Fruit fly (Drosophila melanogaster): Measurements from ENCODE around the gene S-Lap1.
A peak's percentile ranks its signal among the peaks of the same experiment; 100 is the strongest.

The S-Lap1 gene

DNA sequence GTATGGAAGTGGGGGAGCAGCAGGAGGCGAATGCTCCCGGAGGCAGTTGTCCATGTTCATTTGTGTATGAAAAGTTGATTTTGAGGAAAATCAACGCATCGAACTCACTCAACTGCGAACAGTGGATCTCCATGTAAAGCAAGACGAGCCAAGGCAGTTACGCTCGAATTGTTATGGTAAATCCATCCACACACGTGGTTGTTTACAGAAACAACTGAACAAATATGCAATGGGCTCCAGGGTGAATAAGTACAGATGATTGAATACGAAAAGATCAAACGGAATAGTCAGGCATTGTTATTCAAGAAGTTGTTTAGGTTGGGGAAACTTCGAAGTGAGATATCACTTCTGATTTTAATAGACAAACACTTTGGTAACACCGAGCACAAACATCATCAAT is 32.9 kb upstream of the S-Lap1 start (continued):
- TF ChIP-seq CG2202 (tag; optimal IDR thresholded peaks at IDR 0.05) (no peak), CG6765 (GFP tag; optimal IDR thresholded peaks at IDR 0.05) (peak; percentile 49), CG8478 (optimal IDR thresholded peaks at IDR 0.05) (no peak), Camta (GFP tag; optimal IDR thresholded peaks at IDR 0.05) (peak; percentile 7), CG9609 (GFP tag; optimal IDR thresholded peaks at IDR 0.05) (no peak), B-H1 (GFP tag; IDR thresholded peaks at IDR 0.05) (no peak; the same call in 2 of the 3 replicates), CG15601 (tag; optimal IDR thresholded peaks at IDR 0.05) (peak; percentile 32), Dek (tag; optimal IDR thresholded peaks at IDR 0.05) (peak; percentile 34), Awh (GFP tag; IDR thresholded peaks at IDR 0.05) (peak; percentile 60), odd (GFP tag; optimal IDR thresholded peaks at IDR 0.05) (peak; percentile 15), CG11247 (GFP tag; IDR thresholded peaks at IDR 0.05) (no peak), CG34376 (GFP tag; optimal IDR thresholded peaks at IDR 0.05) (no peak), danr (GFP tag; IDR thresholded peaks at IDR 0.05) (no peak), Taf1 (GFP tag; IDR thresholded peaks at IDR 0.05) (no peak), CG31224 (GFP tag; IDR thresholded peaks at IDR 0.05) (no peak), bigmax (GFP tag; optimal IDR thresholded peaks at IDR 0.05) (no peak), mam (GFP tag; optimal IDR thresholded peaks at IDR 0.05) (peak; percentile 4), CG34422 (GFP tag; IDR thresholded peaks at IDR 0.05) (no peak; the same call in 2 of the 3 replicates), hbn (GFP tag; IDR thresholded peaks at IDR 0.05; ENCODE audit: partially characterized antibody) (no peak), CG12299 (tag; optimal IDR thresholded peaks at IDR 0.05) (peak; percentile 27), CG2120 (GFP tag; optimal IDR thresholded peaks at IDR 0.05) (peak; percentile 22), CG2889 (GFP tag; IDR thresholded peaks at IDR 0.05) (no peak), CG7745 (tag; optimal IDR thresholded peaks at IDR 0.05) (no peak), CG2116 (GFP tag; optimal IDR thresholded peaks at IDR 0.05) (peak; percentile 28), CG11456 (GFP tag; IDR thresholded peaks at IDR 0.05) (0 out of 3 replicates have a peak, but pooled peaks have one; percentile 41), wor (GFP tag; IDR thresholded peaks at IDR 0.05) (no peak), CG3065 (GFP tag; optimal IDR thresholded peaks at IDR 0.05) (no peak), CkIIα-i1 (GFP tag; IDR thresholded peaks at IDR 0.05) (peak; percentile 22; the same call in 1 of the 2 replicates), CG4328 (GFP tag; optimal IDR thresholded peaks at IDR 0.05) (peak; percentile 23), sima (GFP tag; optimal IDR thresholded peaks at IDR 0.05) (no peak), kay (GFP tag; optimal IDR thresholded peaks at IDR 0.05) (no peak), CrebB (tag; optimal IDR thresholded peaks at IDR 0.05) (peak; percentile 0), Spps (tag; optimal IDR thresholded peaks at IDR 0.05) (no peak), Tbp (GFP tag; optimal IDR thresholded peaks at IDR 0.05) (no peak), en (GFP tag; optimal IDR thresholded peaks at IDR 0.05) (peak; percentile 30), CG13296 (GFP tag; optimal IDR thresholded peaks at IDR 0.05) (peak; percentile 53), Side (GFP tag; optimal IDR thresholded peaks at IDR 0.05) (peak; percentile 44), mirr (GFP tag; optimal IDR thresholded peaks at IDR 0.05) (peak; percentile 60), CG14441 (GFP tag; IDR thresholded peaks at IDR 0.05) (peak; percentile 23; the same call in 1 of the 2 replicates), tgo (GFP tag; IDR thresholded peaks at IDR 0.05) (peak; percentile 28; the same call in 1 of the 3 replicates), CG18619 (GFP tag; optimal IDR thresholded peaks at IDR 0.05) (peak; percentile 22), dmrt99B (tag; optimal IDR thresholded peaks at IDR 0.05) (peak; percentile 56), NFAT (GFP tag; IDR thresholded peaks at IDR 0.05) (no peak)

All from whole organism, embryonic.